Worm (Caenorhabditis elegans) whole organism, young adult: ENCODE results near the gene F26H11.8.
A peak's percentile ranks its signal among the peaks of the same experiment; 100 is the strongest.

Source experiments
- B0019.2 ChIP-seq: fragments of 200-800 bp; sonication (Bioruptor generic); conservative IDR thresholded peaks from 2 replicates; pipeline ENCODE4 v1.3.6; 2022; ENCODE audit warnings: missing genetic modification reagents, missing genetic modification characterization, missing compliant biosample characterization
- B0336.3 ChIP-seq: fragments of 200-800 bp; sonication (Bioruptor generic); IDR thresholded peaks from 2 replicates; pipeline ENCODE4 v1.3.6; 2022; ENCODE audit warnings: missing genetic modification characterization, missing compliant biosample characterization
- F52B5.7 ChIP-seq: sonication (generic microtip); optimal IDR thresholded peaks from 2 replicates; lab custom pipeline; 2016; ENCODE audit warnings: mild to moderate bottlenecking, missing genetic modification characterization, missing compliant biosample characterization
- F55B11.4 ChIP-seq: sonication (generic microtip); optimal IDR thresholded peaks from 2 replicates; lab custom pipeline; 2016; ENCODE audit warnings: missing compliant biosample characterization, missing genetic modification characterization, borderline replicate concordance; ENCODE audit not compliant: insufficient read depth
- T26A5.8 ChIP-seq: sonication (generic microtip); optimal IDR thresholded peaks from 2 replicates; lab custom pipeline; 2016; ENCODE audit warnings: missing genetic modification characterization, missing compliant biosample characterization
- Y53G8AR.9 ChIP-seq: fragments of 200-800 bp; sonication (Bioruptor generic); conservative IDR thresholded peaks from 2 replicates; pipeline ENCODE4 v1.3.6; 2022; ENCODE audit warnings: missing genetic modification reagents, missing genetic modification characterization, missing compliant biosample characterization
- Y79H2A.3 ChIP-seq: fragments of 200-800 bp; sonication (Bioruptor generic); conservative IDR thresholded peaks from 2 replicates; pipeline ENCODE4 v1.3.6; 2022; ENCODE audit warnings: missing genetic modification reagents, missing genetic modification characterization, missing compliant biosample characterization
- Y95B8A.8 ChIP-seq: fragments of 200-800 bp; sonication (Bioruptor generic); IDR thresholded peaks from 2 replicates; pipeline ENCODE4 v1.3.6; 2022; ENCODE audit warnings: missing genetic modification reagents, missing genetic modification characterization, missing compliant biosample characterization
- ZK185.1 ChIP-seq: sonication (generic microtip); optimal IDR thresholded peaks from 2 replicates; lab custom pipeline; 2016; ENCODE audit warnings: mild to moderate bottlenecking, missing genetic modification characterization, missing compliant biosample characterization; ENCODE audit not compliant: poor library complexity, severe bottlenecking
- akir-1 ChIP-seq: fragments of 200-800 bp; sonication (Bioruptor generic); optimal IDR thresholded peaks from 2 replicates; lab custom pipeline; 2018; ENCODE audit warnings: mild to moderate bottlenecking, missing genetic modification characterization, moderate library complexity, missing compliant biosample characterization
- ama-1 ChIP-seq, 3 experiments: fragments of 150-350 bp in 1 of 3; sonication (generic microtip) in 2 of 3; optimal IDR thresholded peaks; 2 replicates each; lab custom pipeline; 2014 to 2018; ENCODE audit warnings: missing biosample characterization in 2 of 3, missing genetic modification characterization in 2 of 3, missing genetic modification reagents in 2 of 3
- atf-7 ChIP-seq: sonication (generic microtip); optimal IDR thresholded peaks from 2 replicates; lab custom pipeline; 2017; ENCODE audit warnings: mild to moderate bottlenecking, missing genetic modification characterization, missing compliant biosample characterization
- athp-1 ChIP-seq: sonication (generic microtip); optimal IDR thresholded peaks from 2 replicates; lab custom pipeline; 2017; ENCODE audit warnings: mild to moderate bottlenecking, missing genetic modification characterization, missing compliant biosample characterization
- attf-6 ChIP-seq: fragments of 200-800 bp; sonication (Bioruptor generic); IDR thresholded peaks from 2 replicates; pipeline ENCODE4 v1.3.6; 2022; ENCODE audit warnings: missing genetic modification reagents, missing genetic modification characterization, missing compliant biosample characterization
- ccch-3 ChIP-seq: fragments of 200-800 bp; sonication (Bioruptor generic); optimal IDR thresholded peaks from 2 replicates; lab custom pipeline; 2018; ENCODE audit warnings: mild to moderate bottlenecking, missing genetic modification characterization, missing compliant biosample characterization
- ceh-27 ChIP-seq: fragments of 200-800 bp; sonication (Bioruptor generic); optimal IDR thresholded peaks from 2 replicates; lab custom pipeline; 2018; ENCODE audit warnings: mild to moderate bottlenecking, missing genetic modification characterization, moderate library complexity, missing compliant biosample characterization
- ceh-40 ChIP-seq: fragments of 200-800 bp; sonication (Bioruptor generic); IDR thresholded peaks from 2 replicates; pipeline ENCODE4 v1.3.6; 2022; ENCODE audit warnings: missing genetic modification characterization, missing compliant biosample characterization
- die-1 ChIP-seq: sonication (generic microtip); optimal IDR thresholded peaks from 2 replicates; lab custom pipeline; 2016; ENCODE audit warnings: missing genotype, mild to moderate bottlenecking, missing genetic modification characterization, missing compliant biosample characterization
- dox-1 ChIP-seq: fragments of 200-800 bp; sonication (Bioruptor generic); IDR thresholded peaks from 2 replicates; pipeline ENCODE4 v1.3.6; 2022; ENCODE audit warnings: missing genetic modification reagents, missing genetic modification characterization, missing compliant biosample characterization
- dpff-1 ChIP-seq: sonication (generic microtip); optimal IDR thresholded peaks from 2 replicates; lab custom pipeline; 2017; ENCODE audit warnings: mild to moderate bottlenecking, missing genetic modification characterization, missing compliant biosample characterization
- ets-4 ChIP-seq: fragments of 200-800 bp; sonication (Bioruptor generic); optimal IDR thresholded peaks from 2 replicates; lab custom pipeline; 2018; ENCODE audit warnings: mild to moderate bottlenecking, missing genetic modification characterization, missing compliant biosample characterization
- hmg-1.2 ChIP-seq: fragments of 200-800 bp; sonication (Bioruptor generic); IDR thresholded peaks from 2 replicates; pipeline ENCODE4 v1.3.6; 2022; ENCODE audit warnings: missing genetic modification reagents, missing genetic modification characterization, missing compliant biosample characterization
- let-526 ChIP-seq: fragments of 200-800 bp; sonication (Bioruptor generic); IDR thresholded peaks from 2 replicates; pipeline ENCODE4 v1.3.6; 2022; ENCODE audit warnings: missing genetic modification reagents, missing genetic modification characterization, missing compliant biosample characterization
- lin-26 ChIP-seq: fragments of 200-800 bp; sonication (Bioruptor generic); IDR thresholded peaks from 2 replicates; pipeline ENCODE4 v1.3.6; 2022; ENCODE audit warnings: missing genetic modification reagents, missing genetic modification characterization, missing compliant biosample characterization
- lin-40 ChIP-seq: sonication (generic microtip); optimal IDR thresholded peaks from 2 replicates; lab custom pipeline; 2016; ENCODE audit warnings: missing genetic modification characterization, mild to moderate bottlenecking, missing compliant biosample characterization, missing genotype, missing genetic modification reagents
- mcd-1 ChIP-seq: fragments of 200-800 bp; sonication (Bioruptor generic); IDR thresholded peaks from 2 replicates; pipeline ENCODE4 v1.3.6; 2022; ENCODE audit warnings: missing genetic modification reagents, missing genetic modification characterization, missing compliant biosample characterization
- mes-4 ChIP-seq: sonication (generic microtip); optimal IDR thresholded peaks from 2 replicates; lab custom pipeline; 2016; ENCODE audit warnings: missing genotype, missing genetic modification characterization, missing compliant biosample characterization
- nfya-2 ChIP-seq: fragments of 200-800 bp; sonication (Bioruptor generic); IDR thresholded peaks from 2 replicates; pipeline ENCODE4 v1.3.6; 2022; ENCODE audit warnings: missing genetic modification reagents, missing genetic modification characterization, missing compliant biosample characterization
- nhr-120 ChIP-seq: fragments of 200-800 bp; sonication (Bioruptor generic); IDR thresholded peaks from 2 replicates; pipeline ENCODE4 v1.3.6; 2022; ENCODE audit warnings: missing genetic modification characterization, missing compliant biosample characterization
- nhr-27 ChIP-seq: fragments of 200-800 bp; sonication (Bioruptor generic); optimal IDR thresholded peaks from 2 replicates; lab custom pipeline; 2018; ENCODE audit warnings: mild to moderate bottlenecking, missing genetic modification characterization, moderate library complexity, missing compliant biosample characterization
- nhr-80 ChIP-seq: sonication (generic microtip); optimal IDR thresholded peaks from 2 replicates; lab custom pipeline; 2016; ENCODE audit warnings: missing genetic modification characterization, missing compliant biosample characterization
- pbrm-1 ChIP-seq: fragments of 200-800 bp; sonication (Bioruptor generic); IDR thresholded peaks from 2 replicates; pipeline ENCODE4 v1.3.6; 2022; ENCODE audit warnings: missing genetic modification reagents, missing genetic modification characterization, missing compliant biosample characterization
- rcor-1 ChIP-seq: fragments of 200-800 bp; sonication (Bioruptor generic); IDR thresholded peaks from 2 replicates; pipeline ENCODE4 v1.3.6; 2022; ENCODE audit warnings: missing genetic modification reagents, missing genetic modification characterization, missing compliant biosample characterization
- sdz-38 ChIP-seq: sonication (generic microtip); optimal IDR thresholded peaks from 2 replicates; lab custom pipeline; 2016; ENCODE audit warnings: missing genotype, missing genetic modification characterization, missing compliant biosample characterization
- sea-2 ChIP-seq: fragments of 200-800 bp; sonication (Bioruptor generic); IDR thresholded peaks from 2 replicates; pipeline ENCODE4 v1.3.6; 2022; ENCODE audit warnings: missing genetic modification characterization, missing compliant biosample characterization
- snpc-1.3 ChIP-seq: sonication (generic microtip); optimal IDR thresholded peaks from 2 replicates; lab custom pipeline; 2017; ENCODE audit warnings: missing genetic modification characterization, mild to moderate bottlenecking, missing compliant biosample characterization, antibody characterized with exemption, moderate library complexity, missing genotype, missing genetic modification reagents; ENCODE audit not compliant: insufficient read depth
- snpc-3.4 ChIP-seq: sonication (generic microtip); optimal IDR thresholded peaks from 2 replicates; lab custom pipeline; 2017; ENCODE audit warnings: missing genetic modification characterization, mild to moderate bottlenecking, missing compliant biosample characterization, antibody characterized with exemption, moderate library complexity, missing genotype, missing genetic modification reagents
- snpc-4 ChIP-seq, 5 experiments: fragments of 150-350 bp in 1 of 5; sonication (generic microtip) in 4 of 5; optimal IDR thresholded peaks; 2 replicates each; lab custom pipeline; 2014 to 2018; ENCODE audit warnings: missing genetic modification characterization in 5 of 5, missing biosample characterization in 3 of 5, antibody characterized with exemption in 2 of 5, mild to moderate bottlenecking in 2 of 5, missing compliant biosample characterization in 2 of 5, missing genotype in 2 of 5, moderate library complexity in 2 of 5, missing genetic modification reagents in 1 of 5
- tbp1 ChIP-seq: fragments of 200-800 bp; sonication (Bioruptor generic); optimal IDR thresholded peaks from 2 replicates; lab custom pipeline; 2018; ENCODE audit warnings: mild to moderate bottlenecking, missing genetic modification characterization, missing compliant biosample characterization
- xnd-1 ChIP-seq: sonication (generic microtip); optimal IDR thresholded peaks from 2 replicates; lab custom pipeline; 2016; ENCODE audit warnings: missing genotype, missing genetic modification reagents, missing genetic modification characterization, missing compliant biosample characterization
- zfh-2 ChIP-seq: fragments of 200-800 bp; sonication (Bioruptor generic); conservative IDR thresholded peaks from 2 replicates; pipeline ENCODE4 v1.3.6; 2022; ENCODE audit warnings: missing genetic modification reagents, missing genetic modification characterization, missing compliant biosample characterization
- ztf-25 ChIP-seq: fragments of 200-800 bp; sonication (Bioruptor generic); IDR thresholded peaks from 2 replicates; pipeline ENCODE4 v1.3.6; 2022; ENCODE audit warnings: missing genetic modification reagents, missing genetic modification characterization, missing compliant biosample characterization

Gene F26H11.8

DNA sequence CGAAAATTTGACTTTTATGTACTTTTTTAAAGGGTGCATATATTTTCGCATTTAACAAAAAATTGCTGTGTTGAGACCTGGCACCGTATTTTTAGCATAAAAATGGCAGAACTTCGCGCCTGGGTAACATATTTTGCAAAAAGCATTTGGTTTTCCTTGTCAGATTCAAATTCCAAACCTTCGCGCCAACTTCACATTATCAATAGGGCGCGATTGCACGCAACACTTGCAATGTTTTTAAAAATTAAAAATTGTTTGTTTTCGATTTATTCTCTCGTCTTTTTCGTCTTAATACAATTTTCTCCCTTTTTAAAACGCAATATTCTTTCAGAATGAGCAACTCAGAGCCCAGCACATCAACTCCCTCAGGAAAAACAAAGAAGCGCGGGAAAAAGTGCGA is 4.7 kb upstream of the F26H11.8 start, which contains the start of gene mes-2 (continued):
- no peak for TF ChIP-seq snpc-4 (GFP tag; optimal IDR thresholded peaks at IDR 0.05; lab: Kevin White, UChicago)
- TF ChIP-seq snpc-4 (tag; optimal IDR thresholded peaks at IDR 0.05; lab: Kevin White, UChicago), result no peak
- no peak for TF ChIP-seq sea-2 (GFP tag; lab: Robert Waterston, UW)
- TF ChIP-seq lin-40 (tag; lab: Kevin White, UChicago), result peak; percentile 67
- no peak for TF ChIP-seq ccch-3 (GFP tag; lab: Kevin White, UChicago)
- no peak for TF ChIP-seq B0019.2 (GFP tag; lab: Robert Waterston, UW)
- TF ChIP-seq ets-4 (GFP tag; lab: Kevin White, UChicago), result no peak
- no peak for TF ChIP-seq lin-26 (GFP tag; lab: Robert Waterston, UW)
- no peak for TF ChIP-seq ztf-25 (GFP tag; lab: Robert Waterston, UW)
- TF ChIP-seq let-526 (GFP tag; lab: Robert Waterston, UW), result no peak
- TF ChIP-seq attf-6 (GFP tag; lab: Robert Waterston, UW), result no peak
- no peak for TF ChIP-seq Y95B8A.8 (GFP tag; lab: Robert Waterston, UW)
- no peak for TF ChIP-seq ZK185.1 (tag; lab: Kevin White, UChicago)
- no peak for TF ChIP-seq zfh-2 (GFP tag; lab: Robert Waterston, UW)
- no peak for TF ChIP-seq snpc-3.4
- no peak for TF ChIP-seq Y79H2A.3 (GFP tag; lab: Robert Waterston, UW)
- TF ChIP-seq sdz-38 (tag; lab: Kevin White, UChicago), result no peak
- TF ChIP-seq die-1, result no peak
- no peak for TF ChIP-seq snpc-1.3
- peak; percentile 98 for TF ChIP-seq mcd-1 (GFP tag; lab: Robert Waterston, UW)
- TF ChIP-seq ceh-27 (GFP tag; lab: Kevin White, UChicago), result peak; percentile 1
- no peak for TF ChIP-seq F55B11.4
- TF ChIP-seq nhr-27 (tag; lab: Kevin White, UChicago), result no peak
- no peak for TF ChIP-seq nhr-120 (GFP tag; lab: Robert Waterston, UW)
- peak; percentile 31 for TF ChIP-seq xnd-1 (tag; lab: Kevin White, UChicago)
- no peak for TF ChIP-seq athp-1
- TF ChIP-seq pbrm-1 (GFP tag; lab: Robert Waterston, UW), result 0 out of 2 replicates have a peak, but pooled peaks have one; percentile 54
- no peak for TF ChIP-seq ceh-40
- no peak for TF ChIP-seq atf-7 (tag; lab: Kevin White, UChicago)
- 0 out of 2 replicates have a peak, but pooled peaks have one; percentile 34 for TF ChIP-seq hmg-1.2
- TF ChIP-seq dpff-1 (tag; lab: Kevin White, UChicago), result no peak
- TF ChIP-seq dox-1 (GFP tag; lab: Robert Waterston, UW), result peak; percentile 65
- TF ChIP-seq B0336.3 (GFP tag; lab: Robert Waterston, UW), result no peak
- no peak for TF ChIP-seq T26A5.8
- TF ChIP-seq akir-1, result no peak
- 0 out of 2 replicates have a peak, but pooled peaks have one; percentile 25 for TF ChIP-seq rcor-1 (GFP tag; lab: Robert Waterston, UW)
- no peak for TF ChIP-seq mes-4 (tag; lab: Kevin White, UChicago)
- no peak for TF ChIP-seq nhr-80 (tag; lab: Kevin White, UChicago)
- TF ChIP-seq Y53G8AR.9 (GFP tag; lab: Robert Waterston, UW), result 0 out of 2 replicates have a peak, but pooled peaks have one; percentile 15
- TF ChIP-seq tbp1 (GFP tag; lab: Kevin White, UChicago), result peak; percentile 22
- no peak for TF ChIP-seq F52B5.7 (tag; lab: Kevin White, UChicago)
- no peak for TF ChIP-seq ama-1 (optimal IDR thresholded peaks at IDR 0.05; lab: Kevin White, UChicago)
- no peak for TF ChIP-seq ama-1 (GFP tag; optimal IDR thresholded peaks at IDR 0.05; lab: Kevin White, UChicago)
- TF ChIP-seq nfya-2 (GFP tag; lab: Robert Waterston, UW), result no peak
- TF ChIP-seq, all 124 proteins: peak for 26
